Fruit fly (Drosophila melanogaster): Measurements from ENCODE around the gene CG31668.
A peak's percentile ranks its signal among the peaks of the same experiment; 100 is the strongest.

The CG31668 gene

DNA sequence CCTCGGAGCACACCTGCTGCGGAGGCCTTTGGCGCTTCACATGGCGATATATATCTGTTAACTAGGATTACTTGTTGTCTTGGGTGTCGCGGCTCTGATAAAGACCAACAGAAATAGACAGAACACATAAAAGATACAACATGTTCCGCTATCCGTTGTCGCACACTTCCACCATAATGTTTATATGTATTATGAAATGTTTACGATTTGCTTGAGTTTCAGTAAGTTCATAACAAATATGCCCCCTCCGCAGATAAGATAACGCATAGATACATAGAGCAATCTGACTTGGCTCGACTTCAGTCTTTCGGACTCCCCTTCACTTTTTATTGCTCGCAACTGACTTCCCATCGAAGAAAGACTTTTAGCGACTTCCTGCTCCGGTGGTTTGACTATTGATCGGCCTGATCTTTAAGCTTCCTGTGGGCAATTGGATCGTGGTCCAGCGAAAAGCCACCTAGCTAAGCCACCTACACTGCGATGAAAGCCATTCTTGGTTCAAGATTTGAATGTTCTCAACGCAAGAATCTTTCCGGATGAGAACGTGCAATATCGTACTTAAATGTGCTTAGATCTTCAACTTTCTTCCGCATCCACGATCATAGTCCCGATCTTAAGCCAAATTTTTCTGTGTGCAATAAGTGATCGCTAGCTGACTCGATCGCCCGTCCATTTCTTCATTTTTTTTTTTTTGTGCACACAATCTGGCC, 37.6 kb downstream of the CG31668 start (continued):
- TF ChIP-seq Sox100B (GFP tag; optimal IDR thresholded peaks at IDR 0.05), result peak; percentile 20
- no peak for TF ChIP-seq lbe (GFP tag; optimal IDR thresholded peaks at IDR 0.05)
- no peak for TF ChIP-seq CG7786 (GFP tag; optimal IDR thresholded peaks at IDR 0.05)
- no peak for TF ChIP-seq Vsx1 (GFP tag; optimal IDR thresholded peaks at IDR 0.05)
- no peak for TF ChIP-seq p53 (GFP tag; optimal IDR thresholded peaks at IDR 0.05)
- TF ChIP-seq CG12236 (GFP tag; optimal IDR thresholded peaks at IDR 0.05), result no peak
- no peak for TF ChIP-seq grau (tag; optimal IDR thresholded peaks at IDR 0.05)
- no peak for TF ChIP-seq sc (optimal IDR thresholded peaks at IDR 0.05)
- no peak for TF ChIP-seq sc (GFP tag; optimal IDR thresholded peaks at IDR 0.05)
- TF ChIP-seq Asciz (GFP tag; optimal IDR thresholded peaks at IDR 0.05), result peak; percentile 48
- peak; percentile 32 for TF ChIP-seq CG13424 (tag; optimal IDR thresholded peaks at IDR 0.05)
- TF ChIP-seq CG9609 (GFP tag; optimal IDR thresholded peaks at IDR 0.05), result no peak
- no peak for TF ChIP-seq CG11560 (tag; IDR thresholded peaks at IDR 0.05)
- TF ChIP-seq zf30C (GFP tag; optimal IDR thresholded peaks at IDR 0.05), result no peak
- peak; percentile 56 for TF ChIP-seq HHEX (GFP tag; optimal IDR thresholded peaks at IDR 0.05)
- no peak for TF ChIP-seq fd96Cb (tag; optimal IDR thresholded peaks at IDR 0.05)
- peak; percentile 46 for TF ChIP-seq CG15269 (tag; optimal IDR thresholded peaks at IDR 0.05)
- no peak for TF ChIP-seq CG30403 (GFP tag; optimal IDR thresholded peaks at IDR 0.05)
- no peak for TF ChIP-seq Dbx (GFP tag; IDR thresholded peaks at IDR 0.05)
- TF ChIP-seq CG11456 (GFP tag; IDR thresholded peaks at IDR 0.05), result no peak
- peak; percentile 22 for TF ChIP-seq org-1 (GFP tag; optimal IDR thresholded peaks at IDR 0.05)
- no peak for TF ChIP-seq her (GFP tag; optimal IDR thresholded peaks at IDR 0.05)
- TF ChIP-seq CG1233 (GFP tag; optimal IDR thresholded peaks at IDR 0.05), result peak; percentile 18
- TF ChIP-seq CG8089 (GFP tag; optimal IDR thresholded peaks at IDR 0.05), result no peak
- TF ChIP-seq CG4707 (GFP tag; optimal IDR thresholded peaks at IDR 0.05), result peak; percentile 38
- TF ChIP-seq CG6272 (GFP tag; IDR thresholded peaks at IDR 0.05), result no peak
- no peak for TF ChIP-seq pho (GFP tag; optimal IDR thresholded peaks at IDR 0.05)
- peak; percentile 7 for TF ChIP-seq pros (GFP tag; optimal IDR thresholded peaks at IDR 0.05)
- TF ChIP-seq phol (tag; optimal IDR thresholded peaks at IDR 0.05), result no peak
- no peak for TF ChIP-seq CG15073 (GFP tag; optimal IDR thresholded peaks at IDR 0.05)
- TF ChIP-seq zfh2 (GFP tag; optimal IDR thresholded peaks at IDR 0.05), result no peak
- TF ChIP-seq CG10366 (GFP tag; IDR thresholded peaks at IDR 0.05), result no peak
- TF ChIP-seq bowl (GFP tag; IDR thresholded peaks at IDR 0.05), result no peak
- TF ChIP-seq CG18011 (GFP tag; optimal IDR thresholded peaks at IDR 0.05), result no peak
- peak; percentile 31; the same call in 1 of the 3 replicates for TF ChIP-seq so (GFP tag; IDR thresholded peaks at IDR 0.05)
- no peak for TF ChIP-seq Bdp1 (GFP tag; optimal IDR thresholded peaks at IDR 0.05)
- TF ChIP-seq grn (GFP tag; optimal IDR thresholded peaks at IDR 0.05), result peak; percentile 65
- no peak for TF ChIP-seq CG34422 (GFP tag; IDR thresholded peaks at IDR 0.05)
- TF ChIP-seq CG6765 (GFP tag; optimal IDR thresholded peaks at IDR 0.05), result peak; percentile 29
- TF ChIP-seq gfzf (GFP tag; optimal IDR thresholded peaks at IDR 0.05), result no peak
- no peak for TF ChIP-seq CG10462 (GFP tag; optimal IDR thresholded peaks at IDR 0.05)
- TF ChIP-seq BEAF-32 (GFP tag; optimal IDR thresholded peaks at IDR 0.05), result no peak
- TF ChIP-seq CG10565 (GFP tag; optimal IDR thresholded peaks at IDR 0.05), result no peak
- no peak for TF ChIP-seq Blimp-1 (GFP tag; optimal IDR thresholded peaks at IDR 0.05)
- TF ChIP-seq caup (GFP tag; optimal IDR thresholded peaks at IDR 0.05; ENCODE audit: severe bottlenecking), result peak; percentile 69
- TF ChIP-seq ranshi (GFP tag; IDR thresholded peaks at IDR 0.05), result no peak
- no peak for TF ChIP-seq CG16813 (GFP tag; IDR thresholded peaks at IDR 0.05; ENCODE audit: partially characterized antibody)
- TF ChIP-seq Meics (GFP tag; optimal IDR thresholded peaks at IDR 0.05), result peak; percentile 40
- peak; percentile 4 for TF ChIP-seq Jarid2 (GFP tag; optimal IDR thresholded peaks at IDR 0.05)
- TF ChIP-seq PHDP (tag; optimal IDR thresholded peaks at IDR 0.05), result peak; percentile 41
